Worm (Caenorhabditis elegans): ENCODE measurements around the gene ril-1.

ce11 chrV:14493665-14494064 lies 30.3 kb downstream of the ril-1 start:
- TF ChIP-seq crh-2 (tag; optimal IDR thresholded peaks at IDR 0.05) (no peak), unc-39 (tag; optimal IDR thresholded peaks at IDR 0.05) (no peak), nhr-129 (tag; optimal IDR thresholded peaks at IDR 0.05) (no peak), nhr-77 (tag; optimal IDR thresholded peaks at IDR 0.05) (no peak), nhr-237 (tag; optimal IDR thresholded peaks at IDR 0.05) (no peak), nhr-12 (tag; optimal IDR thresholded peaks at IDR 0.05) (no peak), ama-1 (optimal IDR thresholded peaks at IDR 0.05) (no peak)
